Worm (Caenorhabditis elegans) whole organism, early embryonic: Measurements from ENCODE around the gene sre-35.

Experiments
- B0310.2 ChIP-seq: sonication (generic microtip); optimal IDR thresholded peaks from 2 replicates; lab custom pipeline; 2016; ENCODE audit warnings: mild to moderate bottlenecking, missing genetic modification characterization, missing compliant biosample characterization
- F13C5.2 ChIP-seq: sonication (generic microtip); optimal IDR thresholded peaks from 2 replicates; lab custom pipeline; 2017; ENCODE audit warnings: mild to moderate bottlenecking, missing genetic modification characterization, inconsistent platforms, missing compliant biosample characterization
- aly-1 ChIP-seq: sonication (generic microtip); optimal IDR thresholded peaks from 2 replicates; lab custom pipeline; 2016; ENCODE audit warnings: missing genetic modification characterization, missing compliant biosample characterization
- ama-1 ChIP-seq: fragments of 150-350 bp; optimal IDR thresholded peaks from 2 replicates; lab custom pipeline; 2014
- ceh-13 ChIP-seq: fragments of 200-800 bp; sonication (Bioruptor generic); optimal IDR thresholded peaks from 2 replicates; lab custom pipeline; 2018; ENCODE audit warnings: mild to moderate bottlenecking, missing genetic modification characterization, missing compliant biosample characterization
- ceh-36 ChIP-seq: sonication (generic microtip); optimal IDR thresholded peaks from 2 replicates; lab custom pipeline; 2016; ENCODE audit warnings: missing genetic modification characterization, inconsistent platforms, missing compliant biosample characterization
- ets-7 ChIP-seq: sonication (generic microtip); optimal IDR thresholded peaks from 2 replicates; lab custom pipeline; 2016; ENCODE audit warnings: missing genotype, missing genetic modification characterization, missing compliant biosample characterization
- flt-1 ChIP-seq: fragments of 200-800 bp; sonication (Bioruptor generic); IDR thresholded peaks from 2 replicates; pipeline ENCODE4 v1.3.6; 2022; ENCODE audit warnings: missing genetic modification characterization, missing compliant biosample characterization
- hmbx-1 ChIP-seq: sonication (generic microtip); optimal IDR thresholded peaks from 2 replicates; lab custom pipeline; 2016; ENCODE audit warnings: mild to moderate bottlenecking, missing genetic modification characterization, missing compliant biosample characterization
- hmg-4 ChIP-seq: fragments of 200-800 bp; sonication (Bioruptor generic); optimal IDR thresholded peaks from 2 replicates; lab custom pipeline; 2018; ENCODE audit warnings: mild to moderate bottlenecking, missing genetic modification characterization, missing compliant biosample characterization
- hnd-1 ChIP-seq: sonication (generic microtip); optimal IDR thresholded peaks from 2 replicates; lab custom pipeline; 2016; ENCODE audit warnings: missing genetic modification characterization, missing compliant biosample characterization
- pes-1 ChIP-seq: fragments of 200-800 bp; sonication (Bioruptor generic); IDR thresholded peaks from 2 replicates; pipeline ENCODE4 v1.3.6; 2022; ENCODE audit warnings: missing genetic modification reagents, missing genetic modification characterization, missing compliant biosample characterization
- scrt-1 ChIP-seq: fragments of 200-800 bp; sonication (Bioruptor generic); IDR thresholded peaks from 2 replicates; pipeline ENCODE4 v1.3.6; 2022; ENCODE audit warnings: missing genetic modification characterization, missing compliant biosample characterization
- sea-1 ChIP-seq: fragments of 200-800 bp; sonication (Bioruptor generic); conservative IDR thresholded peaks from 2 replicates; pipeline ENCODE4 v1.3.6; 2022; ENCODE audit warnings: missing genetic modification characterization, missing compliant biosample characterization
- tbx-11 ChIP-seq: fragments of 200-800 bp; sonication (Bioruptor generic); IDR thresholded peaks from 2 replicates; pipeline ENCODE4 v1.3.6; 2022; ENCODE audit warnings: missing genetic modification characterization, missing compliant biosample characterization
- tbx-37 ChIP-seq: fragments of 200-800 bp; sonication (Bioruptor generic); conservative IDR thresholded peaks from 2 replicates; pipeline ENCODE4 v1.3.6; 2022; ENCODE audit warnings: missing genetic modification reagents, missing genetic modification characterization, missing compliant biosample characterization
- tra-4 ChIP-seq: sonication (generic microtip); optimal IDR thresholded peaks from 2 replicates; lab custom pipeline; 2017; ENCODE audit warnings: missing genetic modification characterization, missing compliant biosample characterization

sre-35 gene

ce11 chrII:12452754-12453352, at the start of gene sre-35, which contains the start of gene sre-33:
sre-35 (minus strand) TSS chrII:12452854.
sre-33 (plus strand) TSS chrII:12453302.
- TF ChIP-seq pes-1 (GFP tag; lab: Robert Waterston, UW) (no peak), flt-1 (GFP tag; lab: Robert Waterston, UW) (no peak), hnd-1 (tag; lab: Kevin White, UChicago) (no peak), ceh-13 (no peak), tbx-37 (GFP tag; lab: Robert Waterston, UW) (no peak), ets-7 (tag; lab: Kevin White, UChicago) (no peak), scrt-1 (GFP tag; lab: Robert Waterston, UW) (no peak)

- TF ChIP-seq tra-4 (tag; lab: Kevin White, UChicago) = no peak
- no peak for TF ChIP-seq ceh-13
Observed at ce11 chrII:12499969-12500368, 47.3 kb upstream of the sre-35 start.

- TF ChIP-seq ceh-36 (no peak), ets-7 (tag; lab: Kevin White, UChicago) (no peak), aly-1 (no peak), tbx-37 (GFP tag; lab: Robert Waterston, UW) (no peak), pes-1 (GFP tag; lab: Robert Waterston, UW) (no peak)
Observed at ce11 chrII:12496981-12497380, 44.3 kb upstream of the sre-35 start, which contains the start of gene T21B4.3. T21B4.3 (minus strand) TSS chrII:12497081.

ce11 chrII:12494556-12495131, 42.0 kb upstream of the sre-35 start, which contains the start of gene col-85:
col-85 (minus strand) TSS chrII:12495095.
- peak; percentile 90 for TF ChIP-seq aly-1
- peak; percentile 98 for TF ChIP-seq pes-1 (GFP tag; lab: Robert Waterston, UW)
- peak; percentile 94 for TF ChIP-seq ceh-36
- peak; percentile 98 for TF ChIP-seq scrt-1 (GFP tag; lab: Robert Waterston, UW)
- TF ChIP-seq hmg-4 (GFP tag; lab: Kevin White, UChicago) = peak; percentile 92
- peak; percentile 85 for TF ChIP-seq tra-4 (tag; lab: Kevin White, UChicago)
- peak; percentile 79 for TF ChIP-seq hmbx-1
- peak; percentile 88 for TF ChIP-seq hnd-1 (tag; lab: Kevin White, UChicago)
- TF ChIP-seq B0310.2 (tag; lab: Kevin White, UChicago) = peak; percentile 91
- peak; percentile 95 for TF ChIP-seq F13C5.2
- peak; percentile 95 for TF ChIP-seq sea-1 (GFP tag; lab: Robert Waterston, UW)
- TF ChIP-seq ama-1 (lab: Kevin White, UChicago) = no peak
- TF ChIP-seq flt-1 (GFP tag; lab: Robert Waterston, UW) = peak; percentile 98
- peak; percentile 97 for TF ChIP-seq tbx-11 (GFP tag; lab: Robert Waterston, UW)
- peak; percentile 84 for TF ChIP-seq ceh-13
- TF ChIP-seq tbx-37 (GFP tag; lab: Robert Waterston, UW) = peak; percentile 98
- TF ChIP-seq ets-7 (tag; lab: Kevin White, UChicago) = peak; percentile 93

- TF ChIP-seq hmbx-1 (no peak), hmg-4 (GFP tag; lab: Kevin White, UChicago) (no peak), tra-4 (tag; lab: Kevin White, UChicago) (no peak), F13C5.2 (no peak), ceh-36 (no peak), flt-1 (GFP tag; lab: Robert Waterston, UW) (no peak), ama-1 (lab: Kevin White, UChicago) (no peak), ets-7 (tag; lab: Kevin White, UChicago) (no peak), hnd-1 (tag; lab: Kevin White, UChicago) (no peak)
Observed at ce11 chrII:12494067-12494477, 41.4 kb upstream of the sre-35 start.

ce11 chrII:12491936-12492335, 39.3 kb upstream of the sre-35 start, which contains the start of gene srz-6:
srz-6 (plus strand) TSS chrII:12492236.
- no peak for TF ChIP-seq flt-1 (GFP tag; lab: Robert Waterston, UW)
- TF ChIP-seq tra-4 (tag; lab: Kevin White, UChicago) = no peak
- no peak for TF ChIP-seq hmg-4 (GFP tag; lab: Kevin White, UChicago)
- no peak for TF ChIP-seq tbx-11 (GFP tag; lab: Robert Waterston, UW)

ce11 chrII:12489903-12490302, 37.2 kb upstream of the sre-35 start, which contains the start of gene T21B4.15:
T21B4.15 (plus strand) TSS chrII:12490203.
- TF ChIP-seq tra-4 (tag; lab: Kevin White, UChicago) = no peak
- no peak for TF ChIP-seq tbx-37 (GFP tag; lab: Robert Waterston, UW)

- TF ChIP-seq pes-1 (GFP tag; lab: Robert Waterston, UW) (no peak), scrt-1 (GFP tag; lab: Robert Waterston, UW) (no peak), ceh-36 (no peak), flt-1 (GFP tag; lab: Robert Waterston, UW) (no peak), hnd-1 (tag; lab: Kevin White, UChicago) (no peak), tbx-11 (GFP tag; lab: Robert Waterston, UW) (no peak)
Observed at ce11 chrII:12488810-12489209, 36.2 kb upstream of the sre-35 start.
